Worm (Caenorhabditis elegans): ENCODE measurements around the gene stt-3.

DNA sequence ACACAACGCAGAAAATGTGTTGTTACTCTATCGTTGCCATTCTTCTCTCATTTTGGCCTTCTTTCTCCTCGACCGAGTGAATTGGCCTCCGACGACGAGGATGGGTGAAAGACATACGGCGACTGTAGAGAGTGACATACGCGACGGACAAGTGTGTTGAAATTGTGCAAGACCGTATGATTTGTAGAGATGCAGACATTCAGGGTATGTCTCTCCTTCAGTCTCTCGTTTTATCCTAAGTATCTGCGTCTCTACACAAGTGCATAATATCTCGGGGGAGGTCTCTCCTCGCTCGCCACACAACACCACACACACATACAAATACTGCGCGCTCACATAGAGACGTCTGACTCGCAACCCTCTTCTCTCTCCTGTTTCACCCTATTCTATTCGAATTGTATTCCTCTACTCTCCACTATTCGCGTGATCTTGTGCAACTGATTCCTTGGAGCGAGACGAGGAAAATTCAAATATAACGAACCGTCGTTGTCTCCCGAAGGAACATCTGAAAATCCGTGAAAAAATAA lies 31.7 kb downstream of the stt-3 start, which contains the start of gene hmg-1.2:
- TF ChIP-seq ztf-23 (GFP tag; IDR thresholded peaks at IDR 0.05) (no peak), med-1 (GFP tag; optimal IDR thresholded peaks at IDR 0.05; ENCODE audit: insufficient read depth) (no peak)

All from whole organism, midembryonic.